Worm (Caenorhabditis elegans): ENCODE results near the gene R04F11.2.
A peak's percentile ranks its signal among the peaks of the same experiment; 100 is the strongest.

Gene R04F11.2

DNA sequence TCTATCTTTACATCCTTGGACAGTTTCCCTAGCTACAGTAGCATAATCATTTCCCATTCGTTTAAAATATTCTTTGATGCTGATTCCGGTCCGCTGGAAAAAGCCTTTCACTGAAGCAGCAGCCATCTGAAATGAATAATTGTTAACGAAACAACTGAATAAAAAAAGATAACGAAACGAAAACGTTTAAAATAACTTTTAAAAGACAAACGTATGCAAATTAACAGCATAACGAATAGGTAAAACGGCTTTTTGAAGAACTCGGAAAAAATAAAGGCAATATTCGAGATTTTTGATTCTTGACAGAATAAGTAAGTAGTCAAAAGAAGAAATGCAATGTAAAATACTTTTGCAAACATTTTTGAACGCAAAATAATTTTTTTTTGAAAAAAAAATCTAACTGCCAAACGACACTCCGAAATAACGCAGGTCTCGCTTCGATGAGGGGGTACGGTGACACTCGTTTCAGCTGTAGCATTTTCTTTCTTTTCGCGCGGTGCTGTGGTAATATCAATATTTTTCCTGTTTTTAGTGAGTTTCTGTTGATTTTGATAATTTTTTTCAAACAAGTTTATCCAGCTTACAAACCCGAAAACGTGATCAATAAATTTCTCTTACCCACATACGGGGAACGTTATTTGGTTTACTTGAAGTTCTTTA is at the start of gene R04F11.2, which contains the start of gene R04F11.5:
Gene R04F11.2 (plus strand): TSS at position 488 of the 660 bp plus-strand sequence.
Gene R04F11.5 (minus strand): TSS at position 126 of the 660 bp plus-strand sequence.
- TF ChIP-seq ceh-36 (tag; optimal IDR thresholded peaks at IDR 0.05) (no peak), F13C5.2 (tag; optimal IDR thresholded peaks at IDR 0.05) (peak; percentile 15), flt-1 (GFP tag; IDR thresholded peaks at IDR 0.05) (no peak), pes-1 (GFP tag; IDR thresholded peaks at IDR 0.05) (0 out of 2 replicates have a peak, but pooled peaks have one; percentile 31), aly-1 (tag; optimal IDR thresholded peaks at IDR 0.05) (no peak)

DNA sequence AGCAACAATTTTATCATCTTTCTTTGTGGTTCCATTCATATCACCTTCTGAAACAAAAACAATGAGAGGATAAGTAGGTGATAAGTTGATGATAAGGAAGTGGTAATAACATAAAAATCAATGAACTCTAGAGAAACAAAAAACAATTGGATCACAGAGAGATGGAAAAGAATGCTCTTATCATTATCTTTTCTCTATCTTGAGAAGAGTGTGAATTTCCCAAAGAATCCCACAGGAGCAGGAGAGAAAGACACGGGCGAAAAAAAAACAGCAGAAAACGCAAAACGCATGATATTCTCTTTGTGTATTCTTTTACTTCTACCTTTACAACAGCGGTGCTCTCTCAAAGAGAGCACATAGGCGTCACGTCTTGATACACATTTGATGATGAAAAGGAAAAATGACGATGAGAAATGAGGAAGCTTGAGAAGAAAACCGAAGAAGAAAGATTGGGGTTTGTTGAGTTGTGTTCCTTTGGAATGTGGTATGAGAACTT is 48.9 kb upstream of the R04F11.2 start, which contains the start of gene twk-24:
Gene twk-24 (minus strand): TSS at position 51 of the 496 bp plus-strand sequence.
- TF ChIP-seq tbx-37 (GFP tag; conservative IDR thresholded peaks at IDR 0.05) (no peak), hmg-4 (GFP tag; optimal IDR thresholded peaks at IDR 0.05) (no peak), ets-7 (tag; optimal IDR thresholded peaks at IDR 0.05) (no peak), ceh-36 (tag; optimal IDR thresholded peaks at IDR 0.05) (no peak), tbx-11 (GFP tag; IDR thresholded peaks at IDR 0.05) (no peak)

DNA sequence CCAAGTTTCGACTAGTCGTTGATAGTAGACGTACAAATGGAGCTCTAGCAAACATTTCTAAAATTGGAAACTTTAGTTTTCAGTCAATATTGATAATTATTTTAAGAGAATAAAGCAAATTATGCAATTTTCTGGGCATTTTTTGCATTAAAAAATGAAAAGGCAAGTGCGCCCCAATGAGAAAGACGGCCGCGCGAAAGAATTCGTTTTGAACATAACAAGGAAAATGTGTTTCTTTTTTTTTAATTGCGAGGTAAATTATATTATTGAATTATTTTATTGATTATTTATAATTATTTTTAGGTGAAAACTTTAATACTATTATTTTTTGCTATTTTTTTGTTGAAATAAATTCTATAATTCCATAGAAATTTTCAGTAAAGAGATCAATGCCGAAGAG is 46.7 kb upstream of the R04F11.2 start, which contains the start of the genes tsfm-1 and capg-2:
Gene tsfm-1 (minus strand): TSS at position 57 of the 400 bp plus-strand sequence.
Gene capg-2 (plus strand): TSS at position 379 of the 400 bp plus-strand sequence.
- TF ChIP-seq ceh-36 (tag; optimal IDR thresholded peaks at IDR 0.05) (no peak), tra-4 (tag; optimal IDR thresholded peaks at IDR 0.05) (no peak)

DNA sequence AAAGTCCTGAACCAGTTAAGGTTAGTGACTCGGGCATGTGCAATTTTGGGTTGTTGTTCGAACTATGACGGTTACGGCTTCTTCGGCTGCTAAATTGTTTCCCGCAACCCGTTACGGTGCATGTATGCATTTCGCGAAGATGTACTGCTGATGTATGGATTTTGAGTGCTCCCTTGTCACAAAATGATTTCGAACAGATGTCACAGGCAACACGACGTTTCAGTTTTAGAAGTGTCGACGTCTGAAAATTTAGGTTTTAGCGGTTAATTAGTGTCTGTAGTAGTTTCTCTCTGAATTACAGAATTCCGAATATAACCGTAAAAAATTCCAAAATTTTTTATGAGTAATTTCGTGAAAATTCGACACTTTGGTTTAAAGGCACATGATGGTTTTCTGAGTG is 42.5 kb upstream of the R04F11.2 start:
- TF ChIP-seq sea-1 (GFP tag; conservative IDR thresholded peaks at IDR 0.05): no peak
- TF ChIP-seq hnd-1 (tag; optimal IDR thresholded peaks at IDR 0.05): no peak
- TF ChIP-seq F13C5.2 (tag; optimal IDR thresholded peaks at IDR 0.05): no peak
- no peak for TF ChIP-seq ets-7 (tag; optimal IDR thresholded peaks at IDR 0.05)
- TF ChIP-seq B0310.2 (tag; optimal IDR thresholded peaks at IDR 0.05): no peak
- TF ChIP-seq pes-1 (GFP tag; IDR thresholded peaks at IDR 0.05): no peak
- no peak for TF ChIP-seq flt-1 (GFP tag; IDR thresholded peaks at IDR 0.05)
- no peak for TF ChIP-seq hmbx-1 (tag; optimal IDR thresholded peaks at IDR 0.05)
- TF ChIP-seq aly-1 (tag; optimal IDR thresholded peaks at IDR 0.05): no peak
- TF ChIP-seq ama-1 (optimal IDR thresholded peaks at IDR 0.05): no peak
- no peak for TF ChIP-seq ceh-36 (tag; optimal IDR thresholded peaks at IDR 0.05)
- TF ChIP-seq tra-4 (tag; optimal IDR thresholded peaks at IDR 0.05): no peak
- TF ChIP-seq hmg-4 (GFP tag; optimal IDR thresholded peaks at IDR 0.05): no peak
- TF ChIP-seq scrt-1 (GFP tag; IDR thresholded peaks at IDR 0.05): no peak
- no peak for TF ChIP-seq ceh-13 (GFP tag; optimal IDR thresholded peaks at IDR 0.05)

DNA sequence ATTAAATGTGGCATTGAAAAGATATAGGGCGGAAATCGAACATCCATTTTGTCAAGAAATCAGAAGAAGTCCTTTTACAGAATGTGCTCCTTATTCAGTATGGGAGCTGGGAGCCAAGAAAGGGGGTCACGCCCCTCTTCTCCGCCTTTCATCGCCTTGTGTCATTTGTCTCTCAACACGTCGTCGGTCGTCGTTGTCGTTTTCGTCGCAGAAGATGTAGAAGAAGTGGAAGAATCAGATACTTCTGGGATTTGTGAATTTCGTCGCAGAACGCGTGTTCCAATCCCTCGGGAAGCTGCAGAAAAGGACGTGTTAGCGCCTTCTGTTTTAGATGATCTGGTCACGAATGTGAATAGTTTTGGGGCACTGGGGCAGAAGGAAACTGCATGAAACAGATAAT is 41.2 kb upstream of the R04F11.2 start, which contains the start of gene bnc-1:
Gene bnc-1 (minus strand): TSS at position 101 of the 400 bp plus-strand sequence.
- TF ChIP-seq tbx-37 (GFP tag; conservative IDR thresholded peaks at IDR 0.05) (no peak), flt-1 (GFP tag; IDR thresholded peaks at IDR 0.05) (no peak), hnd-1 (tag; optimal IDR thresholded peaks at IDR 0.05) (no peak), ceh-13 (GFP tag; optimal IDR thresholded peaks at IDR 0.05) (no peak), ama-1 (optimal IDR thresholded peaks at IDR 0.05) (no peak), tra-4 (tag; optimal IDR thresholded peaks at IDR 0.05) (no peak), F13C5.2 (tag; optimal IDR thresholded peaks at IDR 0.05) (no peak), scrt-1 (GFP tag; IDR thresholded peaks at IDR 0.05) (no peak), hmg-4 (GFP tag; optimal IDR thresholded peaks at IDR 0.05) (no peak), ceh-36 (tag; optimal IDR thresholded peaks at IDR 0.05) (no peak), pes-1 (GFP tag; IDR thresholded peaks at IDR 0.05) (no peak), sea-1 (GFP tag; conservative IDR thresholded peaks at IDR 0.05) (no peak)

DNA sequence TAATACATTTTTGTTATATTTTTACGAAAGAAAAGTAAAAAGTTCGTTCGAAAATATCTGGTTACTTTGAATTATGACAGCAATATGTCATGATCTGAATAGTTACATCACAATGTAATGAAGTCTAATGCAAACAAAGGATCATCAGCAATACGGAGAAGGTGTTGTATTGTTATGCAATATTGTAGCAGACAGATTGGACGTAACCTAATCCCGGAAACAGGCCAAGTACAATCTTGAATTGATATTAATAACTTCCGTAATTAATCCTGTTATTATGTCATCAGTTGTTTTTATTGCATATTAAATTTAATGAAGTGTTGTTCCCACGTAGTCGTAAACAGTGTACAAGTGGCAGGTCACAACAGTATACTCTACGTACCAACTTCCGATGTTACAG is 36.7 kb upstream of the R04F11.2 start:
- TF ChIP-seq ceh-13 (GFP tag; optimal IDR thresholded peaks at IDR 0.05) (no peak), ceh-36 (tag; optimal IDR thresholded peaks at IDR 0.05) (peak; percentile 3), ets-7 (tag; optimal IDR thresholded peaks at IDR 0.05) (no peak), hnd-1 (tag; optimal IDR thresholded peaks at IDR 0.05) (no peak), tra-4 (tag; optimal IDR thresholded peaks at IDR 0.05) (no peak), sea-1 (GFP tag; conservative IDR thresholded peaks at IDR 0.05) (no peak), tbx-37 (GFP tag; conservative IDR thresholded peaks at IDR 0.05) (no peak)

DNA sequence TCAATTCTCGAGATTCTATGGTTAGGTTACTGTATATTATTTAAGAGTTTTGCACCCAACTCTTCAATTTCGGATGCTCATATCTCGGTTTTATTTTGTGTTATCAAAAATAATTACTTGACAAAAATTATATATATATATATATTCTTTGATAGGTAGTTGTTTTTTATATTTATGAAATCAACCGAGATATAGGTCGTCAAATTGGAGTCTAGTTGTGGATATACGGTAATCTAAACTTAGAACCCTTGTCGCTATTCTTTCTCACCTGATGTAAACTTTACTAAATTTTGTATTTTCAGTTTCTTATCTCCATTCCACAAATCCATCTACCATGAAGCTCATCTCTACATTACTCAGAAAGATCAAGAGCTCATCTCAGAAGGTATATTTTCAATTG is 35.0 kb upstream of the R04F11.2 start, which contains the start of gene F55C5.10:
Gene F55C5.10 (plus strand): TSS at position 301 of the 400 bp plus-strand sequence.
- no peak for TF ChIP-seq ceh-36 (tag; optimal IDR thresholded peaks at IDR 0.05)
- TF ChIP-seq hmg-4 (GFP tag; optimal IDR thresholded peaks at IDR 0.05): no peak
- no peak for TF ChIP-seq scrt-1 (GFP tag; IDR thresholded peaks at IDR 0.05)
- TF ChIP-seq hnd-1 (tag; optimal IDR thresholded peaks at IDR 0.05): no peak
- no peak for TF ChIP-seq tbx-37 (GFP tag; conservative IDR thresholded peaks at IDR 0.05)
- TF ChIP-seq aly-1 (tag; optimal IDR thresholded peaks at IDR 0.05): no peak
- no peak for TF ChIP-seq F13C5.2 (tag; optimal IDR thresholded peaks at IDR 0.05)
- TF ChIP-seq flt-1 (GFP tag; IDR thresholded peaks at IDR 0.05): no peak
- no peak for TF ChIP-seq pes-1 (GFP tag; IDR thresholded peaks at IDR 0.05)
- TF ChIP-seq sea-1 (GFP tag; conservative IDR thresholded peaks at IDR 0.05): no peak
- no peak for TF ChIP-seq hmbx-1 (tag; optimal IDR thresholded peaks at IDR 0.05)
- TF ChIP-seq tbx-11 (GFP tag; IDR thresholded peaks at IDR 0.05): no peak

DNA sequence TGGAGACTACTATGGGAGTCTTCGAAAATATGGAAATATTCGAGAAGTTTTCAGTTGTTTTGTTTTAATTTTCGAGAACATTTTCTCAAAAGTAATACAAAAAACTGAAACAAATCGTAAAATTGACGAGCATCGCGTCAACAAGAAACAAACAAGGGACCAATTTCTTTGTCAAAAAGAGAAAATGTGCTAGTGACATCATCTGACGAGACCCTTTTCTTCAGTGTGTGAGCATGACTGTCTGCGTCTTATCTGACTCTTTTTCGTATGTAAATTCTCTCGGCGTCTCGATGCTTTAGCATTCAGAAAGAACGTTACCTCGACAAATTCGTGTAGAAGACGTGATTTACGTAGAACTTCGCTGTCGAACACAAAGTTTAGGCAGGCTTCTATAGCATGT is 30.5 kb upstream of the R04F11.2 start:
- TF ChIP-seq hmg-4 (GFP tag; optimal IDR thresholded peaks at IDR 0.05): no peak
- no peak for TF ChIP-seq hmbx-1 (tag; optimal IDR thresholded peaks at IDR 0.05)

Measured in whole organism, early embryonic.